4 fruit fly cellular contexts compared by ENCODE assay signal in the genomic region with DNA sequence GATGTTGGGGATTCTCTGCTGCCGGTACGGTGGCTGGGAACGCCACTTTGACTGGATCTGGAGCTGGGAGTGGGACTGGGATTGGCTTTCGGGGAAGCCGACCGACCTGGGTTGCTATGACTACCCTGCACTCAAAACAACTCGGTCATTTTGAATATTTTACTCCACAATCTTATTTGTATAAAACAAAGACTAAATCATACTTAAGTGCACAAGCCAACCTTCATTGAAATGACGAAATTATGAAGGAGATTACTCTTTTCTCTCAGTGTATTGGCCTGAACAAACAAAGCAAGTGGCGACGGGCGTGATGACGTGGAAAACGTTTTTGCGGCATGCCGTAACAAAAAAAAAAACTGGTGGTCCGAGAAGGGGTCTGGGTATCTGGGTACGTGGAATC.
TF ChIP-seq lines count a peak whose summit lies in the region.

No protein-coding gene starts in this region.

- no peak for TF ChIP-seq CTCF in whole organism, embryonic (GFP tag; optimal IDR thresholded peaks at IDR 0.05; lab: Kevin White, UChicago)

TF ChIP-seq in whole organism, embryonic, 481 proteins besides CTCF, POLR2A, EP300 and RAD21 (continues in another document):
- TF ChIP-seq NFAT (GFP tag; IDR thresholded peaks at IDR 0.05; lab: Robert Waterston, UW) = no peak
- TF ChIP-seq CG33213 (GFP tag; optimal IDR thresholded peaks at IDR 0.05; lab: Kevin White, UChicago) = no peak
- TF ChIP-seq CG7271 (tag; optimal IDR thresholded peaks at IDR 0.05; lab: Kevin White, UChicago) = no peak
- TF ChIP-seq Dek (tag; optimal IDR thresholded peaks at IDR 0.05; lab: Kevin White, UChicago) = peak; percentile 2
- TF ChIP-seq slou (GFP tag; optimal IDR thresholded peaks at IDR 0.05; lab: Kevin White, UChicago) = no peak
- no peak for TF ChIP-seq Dref (GFP tag; IDR thresholded peaks at IDR 0.05; lab: Robert Waterston, UW)
- TF ChIP-seq CG16815 (GFP tag; optimal IDR thresholded peaks at IDR 0.05; lab: Kevin White, UChicago) = no peak
- peak; percentile 7 for TF ChIP-seq CG3281 (GFP tag; optimal IDR thresholded peaks at IDR 0.05; lab: Kevin White, UChicago)
- 0 out of 2 replicates have a peak, but pooled peaks have one; percentile 22 for TF ChIP-seq sim (GFP tag; IDR thresholded peaks at IDR 0.05; lab: Robert Waterston, UW)
- no peak for TF ChIP-seq amos (GFP tag; IDR thresholded peaks at IDR 0.05; lab: Robert Waterston, UW; ENCODE audit: partially characterized antibody)
- TF ChIP-seq Doc2 (GFP tag; IDR thresholded peaks at IDR 0.05; lab: Robert Waterston, UW) = no peak
- TF ChIP-seq CG7786 (GFP tag; optimal IDR thresholded peaks at IDR 0.05; lab: Kevin White, UChicago) = peak; percentile 4
- peak; percentile 39 for TF ChIP-seq CG15269 (tag; optimal IDR thresholded peaks at IDR 0.05; lab: Kevin White, UChicago)
- peak; percentile 40 for TF ChIP-seq ind (GFP tag; optimal IDR thresholded peaks at IDR 0.05; lab: Kevin White, UChicago)
- TF ChIP-seq zf30C (GFP tag; optimal IDR thresholded peaks at IDR 0.05; lab: Kevin White, UChicago) = peak; percentile 45
- no peak for TF ChIP-seq CG8359 (GFP tag; optimal IDR thresholded peaks at IDR 0.05; lab: Kevin White, UChicago; ENCODE audit: borderline replicate concordance)
- TF ChIP-seq Xbp1 (GFP tag; optimal IDR thresholded peaks at IDR 0.05; lab: Kevin White, UChicago) = peak; percentile 46
- peak; percentile 85 for TF ChIP-seq CG18599 (GFP tag; optimal IDR thresholded peaks at IDR 0.05; lab: Kevin White, UChicago)
- peak; percentile 24 for TF ChIP-seq NfI (GFP tag; optimal IDR thresholded peaks at IDR 0.05; lab: Kevin White, UChicago)
- no peak for TF ChIP-seq CG9215 (GFP tag; IDR thresholded peaks at IDR 0.05; lab: Robert Waterston, UW)
- peak; percentile 32 for TF ChIP-seq corto (GFP tag; optimal IDR thresholded peaks at IDR 0.05; lab: Kevin White, UChicago)

TF ChIP-seq in whole organism, prepupa, 60 proteins besides CTCF, POLR2A, EP300 and RAD21 (continues in another document):
- TF ChIP-seq eg (GFP tag; IDR thresholded peaks at IDR 0.05; lab: Robert Waterston, UW) (peak; percentile 53; the same call in 1 of the 3 replicates), fd85E (GFP tag; optimal IDR thresholded peaks at IDR 0.05; lab: Kevin White, UChicago) (peak; percentile 40), CG11762 (GFP tag; optimal IDR thresholded peaks at IDR 0.05; lab: Kevin White, UChicago; ENCODE audit: insufficient read depth) (peak; percentile 47), lz (GFP tag; optimal IDR thresholded peaks at IDR 0.05; lab: Kevin White, UChicago) (peak; percentile 43), Smox (GFP tag; optimal IDR thresholded peaks at IDR 0.05; lab: Kevin White, UChicago) (peak; percentile 65), acj6 (GFP tag; optimal IDR thresholded peaks at IDR 0.05; lab: Kevin White, UChicago) (peak; percentile 67), CG4318 (GFP tag; optimal IDR thresholded peaks at IDR 0.05; lab: Kevin White, UChicago) (no peak), esn (GFP tag; optimal IDR thresholded peaks at IDR 0.05; lab: Kevin White, UChicago) (peak; percentile 68), Hr38 (GFP tag; optimal IDR thresholded peaks at IDR 0.05; lab: Kevin White, UChicago) (no peak), topi (GFP tag; optimal IDR thresholded peaks at IDR 0.05; lab: Kevin White, UChicago) (peak; percentile 66), Lpt (GFP tag; optimal IDR thresholded peaks at IDR 0.05; lab: Kevin White, UChicago) (peak; percentile 34), fkh (GFP tag; optimal IDR thresholded peaks at IDR 0.05; lab: Kevin White, UChicago) (no peak), CG7368 (GFP tag; optimal IDR thresholded peaks at IDR 0.05; lab: Kevin White, UChicago) (peak; percentile 69), Gug (GFP tag; IDR thresholded peaks at IDR 0.05; lab: Robert Waterston, UW) (peak; percentile 28; the same call in 1 of the 2 replicates), dsx (GFP tag; optimal IDR thresholded peaks at IDR 0.05; lab: Kevin White, UChicago; ENCODE audit: poor library complexity, severe bottlenecking) (peak; percentile 86), Sox15 (GFP tag; optimal IDR thresholded peaks at IDR 0.05; lab: Kevin White, UChicago) (peak; percentile 40), CG11294 (GFP tag; IDR thresholded peaks at IDR 0.05; lab: Robert Waterston, UW) (no peak), spab (GFP tag; optimal IDR thresholded peaks at IDR 0.05; lab: Kevin White, UChicago) (peak; percentile 70), Sox14 (GFP tag; optimal IDR thresholded peaks at IDR 0.05; lab: Kevin White, UChicago) (peak; percentile 76), CG6276 (GFP tag; optimal IDR thresholded peaks at IDR 0.05; lab: Kevin White, UChicago) (peak; percentile 48), Sox102F (GFP tag; optimal IDR thresholded peaks at IDR 0.05; lab: Kevin White, UChicago) (peak; percentile 54)

TF ChIP-seq in whole organism, pupa, 21 proteins besides CTCF, POLR2A, EP300 and RAD21:
- TF ChIP-seq CG4496 (GFP tag; IDR thresholded peaks at IDR 0.05; lab: Robert Waterston, UW) (peak; percentile 62; the same call in 2 of the 3 replicates), CG8159 (tag; optimal IDR thresholded peaks at IDR 0.05; lab: Kevin White, UChicago) (peak; percentile 83), CG12605 (GFP tag; IDR thresholded peaks at IDR 0.05; lab: Robert Waterston, UW) (peak; percentile 52; the same call in 1 of the 2 replicates), EcR (GFP tag; optimal IDR thresholded peaks at IDR 0.05; lab: Kevin White, UChicago) (no peak), Pif1A (GFP tag; optimal IDR thresholded peaks at IDR 0.05; lab: Kevin White, UChicago) (peak; percentile 69), CG10348 (GFP tag; IDR thresholded peaks at IDR 0.05; lab: Robert Waterston, UW) (no peak), D1 (tag; optimal IDR thresholded peaks at IDR 0.05; lab: Kevin White, UChicago) (no peak), CG13204 (GFP tag; optimal IDR thresholded peaks at IDR 0.05; lab: Kevin White, UChicago) (peak; percentile 28), CG17806 (tag; optimal IDR thresholded peaks at IDR 0.05; lab: Kevin White, UChicago) (peak; percentile 83), CG32121 (GFP tag; IDR thresholded peaks at IDR 0.05; lab: Robert Waterston, UW) (0 out of 2 replicates have a peak, but pooled peaks have one; percentile 36), Snoo (tag; optimal IDR thresholded peaks at IDR 0.05; lab: Kevin White, UChicago) (peak; percentile 44), CG14655 (GFP tag; optimal IDR thresholded peaks at IDR 0.05; lab: Kevin White, UChicago) (peak; percentile 73), rn (GFP tag; IDR thresholded peaks at IDR 0.05; lab: Robert Waterston, UW) (peak; percentile 61), fd96Ca (GFP tag; IDR thresholded peaks at IDR 0.05; lab: Robert Waterston, UW) (peak; percentile 57; the same call in 2 of the 3 replicates), gl (tag; optimal IDR thresholded peaks at IDR 0.05; lab: Kevin White, UChicago) (peak; percentile 74), CG34367 (tag; optimal IDR thresholded peaks at IDR 0.05; lab: Kevin White, UChicago) (peak; percentile 73), CG15710 (tag; optimal IDR thresholded peaks at IDR 0.05; lab: Kevin White, UChicago) (peak; percentile 73), CG8301 (tag; optimal IDR thresholded peaks at IDR 0.05; lab: Kevin White, UChicago) (peak; percentile 63), Ets98B (GFP tag; IDR thresholded peaks at IDR 0.05; lab: Robert Waterston, UW) (peak; percentile 27), Pif1B (GFP tag; optimal IDR thresholded peaks at IDR 0.05; lab: Kevin White, UChicago) (peak; percentile 64), CG9948 (tag; optimal IDR thresholded peaks at IDR 0.05; lab: Kevin White, UChicago) (peak; percentile 60)

TF ChIP-seq in whole organism, wandering third instar larva, 38 proteins besides CTCF, POLR2A, EP300 and RAD21 (continues in another document):
- TF ChIP-seq Vsx2 (GFP tag; optimal IDR thresholded peaks at IDR 0.05; lab: Kevin White, UChicago; ENCODE audit: partially characterized antibody) (no peak), rgr (GFP tag; optimal IDR thresholded peaks at IDR 0.05; lab: Kevin White, UChicago) (peak; percentile 68), woc (GFP tag; optimal IDR thresholded peaks at IDR 0.05; lab: Kevin White, UChicago) (peak; percentile 50), Jra (GFP tag; optimal IDR thresholded peaks at IDR 0.05; lab: Kevin White, UChicago) (peak; percentile 47), sv (GFP tag; optimal IDR thresholded peaks at IDR 0.05; lab: Kevin White, UChicago) (no peak), Dfd (GFP tag; optimal IDR thresholded peaks at IDR 0.05; lab: Kevin White, UChicago) (no peak), brk (GFP tag; optimal IDR thresholded peaks at IDR 0.05; lab: Kevin White, UChicago) (peak; percentile 55), CG9705 (GFP tag; optimal IDR thresholded peaks at IDR 0.05; lab: Kevin White, UChicago) (peak; percentile 13), Abd-B (GFP tag; optimal IDR thresholded peaks at IDR 0.05; lab: Kevin White, UChicago) (no peak), dl (GFP tag; optimal IDR thresholded peaks at IDR 0.05; lab: Kevin White, UChicago; ENCODE audit: insufficient read depth in 1 of 2, partially characterized antibody in 2 of 2) (no peak), usp (GFP tag; optimal IDR thresholded peaks at IDR 0.05; lab: Kevin White, UChicago) (no peak), fru (GFP tag; optimal IDR thresholded peaks at IDR 0.05; lab: Kevin White, UChicago) (peak; percentile 75), Hr78 (GFP tag; optimal IDR thresholded peaks at IDR 0.05; lab: Kevin White, UChicago) (no peak), h (GFP tag; optimal IDR thresholded peaks at IDR 0.05; lab: Kevin White, UChicago) (peak; percentile 80), CrebA (GFP tag; optimal IDR thresholded peaks at IDR 0.05; lab: Kevin White, UChicago; ENCODE audit: borderline replicate concordance) (no peak), psq (GFP tag; optimal IDR thresholded peaks at IDR 0.05; lab: Kevin White, UChicago) (peak; percentile 59), Dif (GFP tag; optimal IDR thresholded peaks at IDR 0.05; lab: Kevin White, UChicago; ENCODE audit: partially characterized antibody) (no peak), Hr83 (GFP tag; optimal IDR thresholded peaks at IDR 0.05; lab: Kevin White, UChicago; ENCODE audit: poor library complexity, severe bottlenecking) (peak; percentile 30), Hnf4 (GFP tag; optimal IDR thresholded peaks at IDR 0.05; lab: Kevin White, UChicago) (peak; percentile 64), sage (GFP tag; optimal IDR thresholded peaks at IDR 0.05; lab: Kevin White, UChicago) (no peak), Myc (optimal IDR thresholded peaks at IDR 0.05; lab: Kevin White, UChicago) (no peak), foxo (GFP tag; optimal IDR thresholded peaks at IDR 0.05; lab: Kevin White, UChicago) (peak in 1 of 2 experiments; percentile 78), CG32264 (GFP tag; optimal IDR thresholded peaks at IDR 0.05; lab: Kevin White, UChicago) (peak; percentile 15), br (GFP tag; optimal IDR thresholded peaks at IDR 0.05; lab: Kevin White, UChicago) (peak; percentile 73), pan (optimal IDR thresholded peaks at IDR 0.05; lab: Kevin White, UChicago) (no peak), lola (GFP tag; optimal IDR thresholded peaks at IDR 0.05; lab: Kevin White, UChicago) (no peak), Rel (GFP tag; optimal IDR thresholded peaks at IDR 0.05; lab: Kevin White, UChicago) (peak; percentile 45), Rel (tag; optimal IDR thresholded peaks at IDR 0.05; lab: Kevin White, UChicago) (no peak)
